Fruit fly (Drosophila melanogaster) whole organism, embryonic: ENCODE measurements around the gene kkv.

Experiments used
- B-H2 ChIP-seq: fragments of 200-800 bp; sonication (Bioruptor generic); optimal IDR thresholded peaks from 2 replicates; lab custom pipeline; 2018; ENCODE audit warnings: missing biosample characterization, mild to moderate bottlenecking, missing genetic modification characterization
- Bgb ChIP-seq: fragments of 200-800 bp; sonication (Bioruptor generic); IDR thresholded peaks from 2 replicates; pipeline ENCODE4 v1.3.6; 2022; ENCODE audit warnings: missing biosample characterization, missing genetic modification characterization; ENCODE audit not compliant: partially characterized antibody
- CG10267 ChIP-seq: fragments of 200-800 bp; sonication (Bioruptor generic); optimal IDR thresholded peaks from 2 replicates; lab custom pipeline; 2018; ENCODE audit warnings: missing biosample characterization, mild to moderate bottlenecking, missing genetic modification characterization, moderate library complexity
- CG10543 ChIP-seq: fragments of 200-800 bp; sonication (Bioruptor generic); optimal IDR thresholded peaks from 3 replicates; lab custom pipeline; 2017; ENCODE audit warnings: missing biosample characterization, mild to moderate bottlenecking, missing genetic modification characterization, moderate library complexity
- CG1233 ChIP-seq: fragments of 200-800 bp; sonication (Bioruptor generic); optimal IDR thresholded peaks from 4 replicates; lab custom pipeline; 2018; ENCODE audit warnings: missing biosample characterization, mild to moderate bottlenecking, missing genetic modification characterization
- CG12391 ChIP-seq: fragments of 200-800 bp; sonication (Bioruptor generic); optimal IDR thresholded peaks from 3 replicates; lab custom pipeline; 2018; ENCODE audit warnings: missing biosample characterization, mild to moderate bottlenecking, missing genetic modification characterization, moderate library complexity
- CG12942 ChIP-seq: fragments of 200-800 bp; sonication (Bioruptor generic); optimal IDR thresholded peaks from 3 replicates; lab custom pipeline; 2016; ENCODE audit warnings: missing biosample characterization, missing genetic modification characterization
- CG13123 ChIP-seq: fragments of 200-800 bp; sonication (Bioruptor generic); optimal IDR thresholded peaks from 2 replicates; lab custom pipeline; 2016; ENCODE audit warnings: missing biosample characterization, missing genetic modification characterization
- CG13775 ChIP-seq: fragments of 200-800 bp; sonication (Bioruptor generic); optimal IDR thresholded peaks from 3 replicates; lab custom pipeline; 2017; ENCODE audit warnings: missing biosample characterization, mild to moderate bottlenecking, missing genetic modification characterization
- CG16813 ChIP-seq: fragments of 200-800 bp; sonication (Bioruptor generic); IDR thresholded peaks from 3 replicates; pipeline ENCODE4 v1.3.6; 2022; ENCODE audit warnings: missing biosample characterization, missing genetic modification characterization; ENCODE audit not compliant: partially characterized antibody
- CG1832 ChIP-seq: fragments of 200-800 bp; sonication (Bioruptor generic); optimal IDR thresholded peaks from 2 replicates; lab custom pipeline; 2017; ENCODE audit warnings: missing biosample characterization, mild to moderate bottlenecking, missing genetic modification characterization, inconsistent platforms
- CG2129 ChIP-seq: fragments of 200-800 bp; sonication (Bioruptor generic); IDR thresholded peaks from 2 replicates; pipeline ENCODE4 v1.3.6; 2022; ENCODE audit warnings: missing biosample characterization, missing genetic modification characterization; ENCODE audit not compliant: partially characterized antibody
- CG2889 ChIP-seq: fragments of 200-800 bp; sonication (Bioruptor generic); IDR thresholded peaks from 3 replicates; pipeline ENCODE4 v1.3.6; 2022; ENCODE audit warnings: missing biosample characterization, missing genetic modification characterization
- CG3163 ChIP-seq: fragments of 200-800 bp; sonication (Bioruptor generic); optimal IDR thresholded peaks from 3 replicates; lab custom pipeline; 2016; ENCODE audit warnings: missing biosample characterization, missing genetic modification characterization
- CG3995 ChIP-seq: fragments of 200-800 bp; sonication (Bioruptor generic); optimal IDR thresholded peaks from 3 replicates; lab custom pipeline; 2016; ENCODE audit warnings: missing biosample characterization, missing genetic modification characterization
- CG4820 ChIP-seq: fragments of 200-800 bp; sonication (Bioruptor generic); optimal IDR thresholded peaks from 3 replicates; lab custom pipeline; 2016; ENCODE audit warnings: missing biosample characterization, missing genetic modification characterization
- CG7556 ChIP-seq: fragments of 200-800 bp; sonication (Bioruptor generic); optimal IDR thresholded peaks from 2 replicates; lab custom pipeline; 2017; ENCODE audit warnings: missing biosample characterization, mild to moderate bottlenecking, missing genetic modification characterization
- CG7987 ChIP-seq: fragments of 200-800 bp; sonication (Bioruptor generic); optimal IDR thresholded peaks from 2 replicates; lab custom pipeline; 2018; ENCODE audit warnings: missing biosample characterization, mild to moderate bottlenecking, missing genetic modification characterization, moderate library complexity
- CG8290 ChIP-seq, 3 experiments: fragments of 200-800 bp; sonication (Bioruptor generic); optimal IDR thresholded peaks; 2 replicates each; lab custom pipeline; 2016 to 2019; ENCODE audit warnings: missing biosample characterization in 3 of 3, missing genetic modification characterization in 3 of 3, mild to moderate bottlenecking in 2 of 3, moderate library complexity in 1 of 3
- Chrac-16 ChIP-seq: fragments of 200-800 bp; sonication (Bioruptor generic); optimal IDR thresholded peaks from 3 replicates; lab custom pipeline; 2016; ENCODE audit warnings: missing biosample characterization, missing genetic modification characterization
- Dbx ChIP-seq: fragments of 200-800 bp; sonication (Bioruptor generic); IDR thresholded peaks from 3 replicates; pipeline ENCODE4 v1.3.6; 2022; ENCODE audit warnings: missing biosample characterization, missing genetic modification characterization
- Dip3 ChIP-seq: fragments of 200-800 bp; sonication (Bioruptor generic); optimal IDR thresholded peaks from 3 replicates; lab custom pipeline; 2016; ENCODE audit warnings: missing biosample characterization, missing genetic modification characterization
- Dp ChIP-seq: fragments of 200-800 bp; sonication (Bioruptor generic); optimal IDR thresholded peaks from 2 replicates; lab custom pipeline; 2018; ENCODE audit warnings: missing biosample characterization, mild to moderate bottlenecking, missing genetic modification characterization, moderate library complexity
- E2f2 ChIP-seq: fragments of 200-800 bp; sonication (Bioruptor generic); IDR thresholded peaks from 2 replicates; pipeline ENCODE4 v1.3.6; 2022; ENCODE audit warnings: missing biosample characterization, missing genetic modification characterization
- Eip74EF ChIP-seq, 2 experiments: fragments of 200-800 bp in 1 of 2; fragments of >200 bp in 1 of 2; sonication (Bioruptor generic) in 1 of 2; optimal IDR thresholded peaks; 2 replicates each; lab custom pipeline; 2017 to 2019; ENCODE audit warnings: missing biosample characterization in 2 of 2, missing genetic modification characterization in 2 of 2, mild to moderate bottlenecking in 1 of 2, moderate library complexity in 1 of 2
- HLH3B ChIP-seq: fragments of 200-800 bp; sonication (Bioruptor generic); IDR thresholded peaks from 2 replicates; pipeline ENCODE4 v1.3.6; 2022; ENCODE audit warnings: missing biosample characterization, missing genetic modification characterization
- HmgZ ChIP-seq: fragments of 200-800 bp; sonication (Bioruptor generic); optimal IDR thresholded peaks from 2 replicates; lab custom pipeline; 2018; ENCODE audit warnings: missing biosample characterization, mild to moderate bottlenecking, missing genetic modification characterization
- Jarid2 ChIP-seq: fragments of 200-800 bp; sonication (Bioruptor generic); optimal IDR thresholded peaks from 3 replicates; lab custom pipeline; 2017; ENCODE audit warnings: mild to moderate bottlenecking, missing biosample characterization, missing genetic modification reagents, missing genetic modification characterization
- Lhr ChIP-seq: fragments of 200-800 bp; sonication (Bioruptor generic); optimal IDR thresholded peaks from 3 replicates; lab custom pipeline; 2017; ENCODE audit warnings: mild to moderate bottlenecking, missing biosample characterization, missing genetic modification reagents, missing genetic modification characterization
- Mrtf ChIP-seq: fragments of 200-800 bp; sonication (Bioruptor generic); IDR thresholded peaks from 3 replicates; pipeline ENCODE4 v1.3.6; 2022; ENCODE audit warnings: missing biosample characterization, missing genetic modification characterization
- Optix ChIP-seq: fragments of 200-800 bp; sonication (Bioruptor generic); IDR thresholded peaks from 3 replicates; pipeline ENCODE4 v1.3.6; 2022; ENCODE audit warnings: missing biosample characterization, missing genetic modification characterization
- ac ChIP-seq: fragments of 200-800 bp; sonication (Bioruptor generic); optimal IDR thresholded peaks from 3 replicates; lab custom pipeline; 2017; ENCODE audit warnings: missing biosample characterization, mild to moderate bottlenecking, missing genetic modification characterization
- aop ChIP-seq: fragments of 200-800 bp; sonication (Bioruptor generic); IDR thresholded peaks from 2 replicates; pipeline ENCODE4 v1.3.6; 2022; ENCODE audit warnings: missing biosample characterization, missing genetic modification characterization
- bsh ChIP-seq, 2 experiments: fragments of 200-800 bp; sonication (Bioruptor generic); optimal IDR thresholded peaks; 2 replicates each; lab custom pipeline; 2017 to 2018; ENCODE audit warnings: mild to moderate bottlenecking in 2 of 2, missing biosample characterization in 2 of 2, missing genetic modification characterization in 2 of 2, moderate library complexity in 1 of 2
- caup ChIP-seq: fragments of 200-800 bp; sonication (Bioruptor generic); optimal IDR thresholded peaks from 3 replicates; lab custom pipeline; 2017; ENCODE audit warnings: missing biosample characterization, mild to moderate bottlenecking, missing genetic modification characterization, moderate library complexity; ENCODE audit not compliant: severe bottlenecking
- crol ChIP-seq: fragments of 200-800 bp; sonication (Bioruptor generic); IDR thresholded peaks from 2 replicates; pipeline ENCODE4 v1.3.6; 2022; ENCODE audit warnings: missing biosample characterization, missing genetic modification characterization
- dmrt99B ChIP-seq: fragments of 200-800 bp; sonication (Bioruptor generic); optimal IDR thresholded peaks from 2 replicates; lab custom pipeline; 2018; ENCODE audit warnings: missing biosample characterization, mild to moderate bottlenecking, missing genetic modification characterization, moderate library complexity
- dpn ChIP-seq, 2 experiments: fragments of 200-800 bp; sonication (Bioruptor generic); optimal IDR thresholded peaks; 3 replicates each; lab custom pipeline; 2016; ENCODE audit warnings: missing biosample characterization in 2 of 2, missing genetic modification characterization in 2 of 2
- gem ChIP-seq: fragments of 200-800 bp; sonication (Bioruptor generic); optimal IDR thresholded peaks from 2 replicates; lab custom pipeline; 2019; ENCODE audit warnings: missing biosample characterization, mild to moderate bottlenecking, missing genetic modification characterization, moderate library complexity
- ham ChIP-seq: fragments of 200-800 bp; sonication (Bioruptor generic); IDR thresholded peaks from 2 replicates; pipeline ENCODE4 v1.3.6; 2022; ENCODE audit warnings: missing biosample characterization, missing genetic modification characterization
- hbn ChIP-seq: fragments of 200-800 bp; sonication (Bioruptor generic); IDR thresholded peaks from 2 replicates; pipeline ENCODE4 v1.3.6; 2022; ENCODE audit warnings: missing biosample characterization, missing genetic modification characterization; ENCODE audit not compliant: partially characterized antibody
- her ChIP-seq: fragments of 200-800 bp; sonication (Bioruptor generic); optimal IDR thresholded peaks from 2 replicates; lab custom pipeline; 2016; ENCODE audit warnings: missing biosample characterization, missing genetic modification characterization
- klu ChIP-seq: fragments of 200-800 bp; sonication (Bioruptor generic); IDR thresholded peaks from 2 replicates; pipeline ENCODE4 v1.3.6; 2022; ENCODE audit warnings: missing biosample characterization, missing genetic modification characterization
- pzg ChIP-seq: fragments of 200-800 bp; sonication (Bioruptor generic); optimal IDR thresholded peaks from 3 replicates; lab custom pipeline; 2018; ENCODE audit warnings: missing biosample characterization, mild to moderate bottlenecking, missing genetic modification characterization, moderate library complexity
- schlank ChIP-seq: fragments of 200-800 bp; sonication (Bioruptor generic); optimal IDR thresholded peaks from 2 replicates; lab custom pipeline; 2018; ENCODE audit warnings: missing biosample characterization, mild to moderate bottlenecking, missing genetic modification characterization
- sens-2 ChIP-seq: fragments of 200-800 bp; sonication (Bioruptor generic); IDR thresholded peaks from 2 replicates; pipeline ENCODE4 v1.3.6; 2022; ENCODE audit warnings: missing biosample characterization, missing genetic modification characterization
- slp2 ChIP-seq: fragments of 200-800 bp; sonication (Bioruptor generic); optimal IDR thresholded peaks from 2 replicates; lab custom pipeline; 2016; ENCODE audit warnings: missing biosample characterization, missing genetic modification characterization
- so ChIP-seq: fragments of 200-800 bp; sonication (Bioruptor generic); IDR thresholded peaks from 3 replicates; pipeline ENCODE4 v1.3.6; 2022; ENCODE audit warnings: missing biosample characterization, missing genetic modification characterization
- unpg ChIP-seq: fragments of 200-800 bp; sonication (Bioruptor generic); optimal IDR thresholded peaks from 3 replicates; lab custom pipeline; 2018; ENCODE audit warnings: missing biosample characterization, mild to moderate bottlenecking, missing genetic modification characterization, moderate library complexity

Gene kkv

dm6 chr3R:5393742-5394391 lies 1.2 kb upstream of the kkv start, which contains the start of gene CG1172 (continued):
- TF ChIP-seq CG2129 (GFP tag; lab: Robert Waterston, UW), result peak; percentile 37; the same call in 1 of the 2 replicates
- peak; percentile 81 for TF ChIP-seq Dp (GFP tag; lab: Kevin White, UChicago)
- no peak for TF ChIP-seq CG10543 (GFP tag; lab: Kevin White, UChicago)
- no peak for TF ChIP-seq so (GFP tag; lab: Robert Waterston, UW)
- TF ChIP-seq Jarid2 (GFP tag; lab: Kevin White, UChicago), result no peak
- TF ChIP-seq ham, result no peak
- no peak for TF ChIP-seq Dip3 (GFP tag; lab: Kevin White, UChicago)
- no peak for TF ChIP-seq CG12391 (tag; lab: Kevin White, UChicago)
- TF ChIP-seq schlank (tag; lab: Kevin White, UChicago), result no peak
- no peak for TF ChIP-seq CG1233 (GFP tag; lab: Kevin White, UChicago)
- peak; percentile 79 for TF ChIP-seq CG16813 (GFP tag; lab: Robert Waterston, UW)
- peak; percentile 85 for TF ChIP-seq E2f2 (GFP tag; lab: Robert Waterston, UW)
- no peak for TF ChIP-seq HLH3B (GFP tag; lab: Robert Waterston, UW)
- TF ChIP-seq Chrac-16 (GFP tag; lab: Kevin White, UChicago), result no peak
- TF ChIP-seq caup (GFP tag; lab: Kevin White, UChicago), result peak; percentile 32
- no peak for TF ChIP-seq Eip74EF (GFP tag; optimal IDR thresholded peaks at IDR 0.05; lab: Kevin White, UChicago)
- no peak for TF ChIP-seq CG13775 (GFP tag; lab: Kevin White, UChicago)
- no peak for TF ChIP-seq CG7987 (GFP tag; lab: Kevin White, UChicago)
- no peak for TF ChIP-seq ac (GFP tag; lab: Kevin White, UChicago)
- TF ChIP-seq CG7556, result no peak
- TF ChIP-seq gem (tag; lab: Kevin White, UChicago), result no peak
- TF ChIP-seq B-H2 (GFP tag; lab: Kevin White, UChicago), result peak; percentile 29
- no peak for TF ChIP-seq Optix
- TF ChIP-seq unpg (GFP tag; lab: Kevin White, UChicago), result no peak
- TF ChIP-seq crol (GFP tag; lab: Robert Waterston, UW), result no peak
- no peak for TF ChIP-seq sens-2 (GFP tag; lab: Robert Waterston, UW)
- TF ChIP-seq dmrt99B (tag; lab: Kevin White, UChicago), result no peak
- peak in 1 of 2 experiments; percentile 3 for TF ChIP-seq dpn (GFP tag; optimal IDR thresholded peaks at IDR 0.05; lab: Kevin White, UChicago)
- peak; percentile 49 for TF ChIP-seq CG10267 (tag; lab: Kevin White, UChicago)
- no peak for TF ChIP-seq aop (GFP tag; lab: Robert Waterston, UW)
- no peak for TF ChIP-seq CG3995
- no peak for TF ChIP-seq klu (GFP tag; lab: Robert Waterston, UW)
- no peak for TF ChIP-seq CG8290 (GFP tag; optimal IDR thresholded peaks at IDR 0.05; lab: Kevin White, UChicago)
- no peak for TF ChIP-seq CG8290 (tag; optimal IDR thresholded peaks at IDR 0.05; lab: Kevin White, UChicago)
- no peak for TF ChIP-seq CG12942 (GFP tag; lab: Kevin White, UChicago)
- TF ChIP-seq pzg (GFP tag; lab: Kevin White, UChicago), result peak; percentile 88
- no peak for TF ChIP-seq CG13123 (GFP tag; lab: Kevin White, UChicago)
- TF ChIP-seq CG3163 (GFP tag; lab: Kevin White, UChicago), result no peak
- peak; percentile 79 for TF ChIP-seq hbn (GFP tag; lab: Robert Waterston, UW)
- TF ChIP-seq Bgb, result peak; percentile 78
- TF ChIP-seq her (GFP tag; lab: Kevin White, UChicago), result no peak
- no peak for TF ChIP-seq CG4820 (GFP tag; lab: Kevin White, UChicago)
- peak; percentile 63 for TF ChIP-seq HmgZ (tag; lab: Kevin White, UChicago)
- no peak for TF ChIP-seq CG2889 (GFP tag; lab: Robert Waterston, UW)
- no peak for TF ChIP-seq Dbx (GFP tag; lab: Robert Waterston, UW)
- TF ChIP-seq bsh (GFP tag; optimal IDR thresholded peaks at IDR 0.05; lab: Kevin White, UChicago), result no peak
- TF ChIP-seq Mrtf (GFP tag; lab: Robert Waterston, UW), result no peak
- no peak for TF ChIP-seq CG1832 (GFP tag; lab: Kevin White, UChicago)
- TF ChIP-seq Lhr (GFP tag; lab: Kevin White, UChicago), result peak; percentile 78
- no peak for TF ChIP-seq slp2 (GFP tag; lab: Kevin White, UChicago)
